Worm (Caenorhabditis elegans) whole organism, L3 larva: Measurements from ENCODE around the gene F59A1.12.

ENCODE experiments used
- ama-1 ChIP-seq: fragments of 150-350 bp; optimal IDR thresholded peaks from 2 replicates; lab custom pipeline; 2018
- fkh-2 ChIP-seq: fragments of 150-350 bp; optimal IDR thresholded peaks from 2 replicates; lab custom pipeline; 2014; ENCODE audit warnings: missing biosample characterization, missing genetic modification reagents, missing genetic modification characterization
- fos-1 ChIP-seq: fragments of 150-350 bp; optimal IDR thresholded peaks from 2 replicates; lab custom pipeline; 2014; ENCODE audit warnings: missing biosample characterization, missing genetic modification characterization
- jun-1 ChIP-seq: fragments of 150-350 bp; optimal IDR thresholded peaks from 2 replicates; lab custom pipeline; 2014; ENCODE audit warnings: missing biosample characterization, missing genetic modification reagents, missing genetic modification characterization
- nfya-1 ChIP-seq: sonication (generic microtip); optimal IDR thresholded peaks from 2 replicates; lab custom pipeline; 2017; ENCODE audit warnings: missing genetic modification characterization, mild to moderate bottlenecking, missing compliant biosample characterization, antibody characterized with exemption, moderate library complexity; ENCODE audit not compliant: insufficient read depth
- nhr-28 ChIP-seq: fragments of 150-350 bp; optimal IDR thresholded peaks from 2 replicates; lab custom pipeline; 2014; ENCODE audit warnings: missing biosample characterization, missing genetic modification characterization
- nhr-76 ChIP-seq: fragments of 150-350 bp; sonication (generic microtip); optimal IDR thresholded peaks from 5 replicates; lab custom pipeline; 2014; ENCODE audit warnings: missing biosample characterization, missing genetic modification characterization
- pqm-1 ChIP-seq: fragments of 150-350 bp; optimal IDR thresholded peaks from 2 replicates; lab custom pipeline; 2017; ENCODE audit warnings: missing biosample characterization, missing genetic modification characterization, inconsistent platforms
- tbx-2 ChIP-seq: sonication (generic microtip); optimal IDR thresholded peaks from 2 replicates; lab custom pipeline; 2016; ENCODE audit warnings: mild to moderate bottlenecking, missing genetic modification characterization, missing compliant biosample characterization
- zag-1 ChIP-seq: fragments of 150-350 bp; optimal IDR thresholded peaks from 2 replicates; lab custom pipeline; 2014; ENCODE audit warnings: missing biosample characterization, missing genetic modification characterization
- ztf-11 ChIP-seq: fragments of 150-350 bp; optimal IDR thresholded peaks from 2 replicates; lab custom pipeline; 2014; ENCODE audit warnings: missing biosample characterization, missing genetic modification characterization
- ztf-4 ChIP-seq: fragments of 150-350 bp; optimal IDR thresholded peaks from 2 replicates; lab custom pipeline; 2014; ENCODE audit warnings: missing biosample characterization, missing genetic modification characterization

DNA sequence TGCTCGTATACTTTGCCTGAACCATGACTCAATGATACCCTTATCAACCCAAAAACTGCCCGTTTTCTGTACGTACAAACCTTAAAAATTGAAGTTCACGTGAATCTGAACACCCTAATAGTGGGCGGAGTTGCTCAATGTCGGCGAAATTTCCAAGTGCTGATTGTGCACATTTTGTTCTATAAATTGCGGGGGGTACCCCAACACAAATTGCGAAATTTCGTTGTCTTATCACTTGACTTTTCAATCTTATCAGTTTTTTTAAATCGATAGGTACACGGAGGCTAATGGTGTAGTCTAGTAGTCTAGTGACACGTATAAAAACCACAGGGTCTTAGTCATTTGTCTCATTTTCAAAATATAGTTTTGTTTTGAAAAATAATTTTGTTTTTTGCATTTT lies 8.3 kb downstream of the F59A1.12 start, which contains the start of gene fbxa-108:
- peak; percentile 87 for TF ChIP-seq jun-1 (tag; lab: Kevin White, UChicago)
- TF ChIP-seq tbx-2 (tag; lab: Kevin White, UChicago): no peak
- TF ChIP-seq pqm-1 (tag; lab: Kevin White, UChicago): peak; percentile 99
- no peak for TF ChIP-seq nhr-28 (tag; lab: Kevin White, UChicago)
- TF ChIP-seq fkh-2: no peak
- no peak for TF ChIP-seq nfya-1
- TF ChIP-seq ztf-11: no peak
- TF ChIP-seq ztf-4: no peak
- no peak for TF ChIP-seq fos-1 (tag; lab: Kevin White, UChicago)
- no peak for TF ChIP-seq ama-1 (lab: Kevin White, UChicago)
- TF ChIP-seq nhr-76 (tag; lab: Kevin White, UChicago): no peak
- TF ChIP-seq zag-1: no peak
